Worm (Caenorhabditis elegans) whole organism, midembryonic: ENCODE data around the gene C18H2.5.

Experiments used
- flt-1 ChIP-seq: fragments of 200-800 bp; sonication (Bioruptor generic); IDR thresholded peaks from 2 replicates; pipeline ENCODE4 v1.3.6; 2022; ENCODE audit warnings: missing genetic modification characterization, missing compliant biosample characterization
- klf-2 ChIP-seq: fragments of 200-800 bp; sonication (Bioruptor generic); conservative IDR thresholded peaks from 2 replicates; pipeline ENCODE4 v1.3.6; 2022; ENCODE audit warnings: missing genetic modification reagents, missing genetic modification characterization, missing compliant biosample characterization
- tab-1 ChIP-seq: fragments of 200-800 bp; sonication (Bioruptor generic); IDR thresholded peaks from 2 replicates; pipeline ENCODE4 v1.3.6; 2022; ENCODE audit warnings: missing genetic modification characterization, missing compliant biosample characterization
- ztf-23 ChIP-seq: fragments of 200-800 bp; sonication (Bioruptor generic); IDR thresholded peaks from 2 replicates; pipeline ENCODE4 v1.3.6; 2022; ENCODE audit warnings: missing genetic modification reagents, missing genetic modification characterization, missing compliant biosample characterization

ce11 chrIII:7665928-7666327, 28.2 kb downstream of the C18H2.5 start:
- TF ChIP-seq flt-1 (GFP tag; lab: Robert Waterston, UW) (no peak), klf-2 (GFP tag; lab: Robert Waterston, UW) (no peak), tab-1 (GFP tag; lab: Robert Waterston, UW) (no peak), ztf-23 (GFP tag; lab: Robert Waterston, UW) (no peak)
